Worm (Caenorhabditis elegans) whole organism, L3 larva: ENCODE measurements around the gene vps-50.

Experiments used
- ceh-82 ChIP-seq: fragments of 150-350 bp; optimal IDR thresholded peaks from 2 replicates; lab custom pipeline; 2014; ENCODE audit warnings: missing biosample characterization, missing genetic modification characterization
- egl-27 ChIP-seq: sonication (generic microtip); optimal IDR thresholded peaks from 4 replicates; lab custom pipeline; 2017; ENCODE audit warnings: missing biosample characterization, missing genetic modification reagents, missing genetic modification characterization
- elt-1 ChIP-seq: fragments of 150-350 bp; optimal IDR thresholded peaks from 2 replicates; lab custom pipeline; 2014; ENCODE audit warnings: missing biosample characterization, missing genetic modification characterization
- elt-3 ChIP-seq, 3 experiments: fragments of 150-350 bp in 1 of 3; sonication (generic microtip) in 2 of 3; optimal IDR thresholded peaks; 2 replicates in 2 of 3; 4 replicates in 1 of 3; lab custom pipeline; 2014 to 2017; ENCODE audit warnings: missing biosample characterization in 3 of 3, missing genetic modification characterization in 3 of 3
- fkh-10 ChIP-seq: sonication (generic microtip); optimal IDR thresholded peaks from 2 replicates; lab custom pipeline; 2017; ENCODE audit warnings: missing biosample characterization, missing genetic modification reagents, missing genetic modification characterization
- lin-39 ChIP-seq: fragments of 150-350 bp; optimal IDR thresholded peaks from 2 replicates; lab custom pipeline; 2018; ENCODE audit warnings: missing biosample characterization, missing genetic modification reagents, missing genetic modification characterization
- mdl-1 ChIP-seq: fragments of 150-350 bp; optimal IDR thresholded peaks from 2 replicates; lab custom pipeline; 2014; ENCODE audit warnings: missing biosample characterization, missing genetic modification characterization
- nhr-237 ChIP-seq: fragments of 150-350 bp; optimal IDR thresholded peaks from 2 replicates; lab custom pipeline; 2014; ENCODE audit warnings: missing biosample characterization, missing genetic modification characterization

DNA sequence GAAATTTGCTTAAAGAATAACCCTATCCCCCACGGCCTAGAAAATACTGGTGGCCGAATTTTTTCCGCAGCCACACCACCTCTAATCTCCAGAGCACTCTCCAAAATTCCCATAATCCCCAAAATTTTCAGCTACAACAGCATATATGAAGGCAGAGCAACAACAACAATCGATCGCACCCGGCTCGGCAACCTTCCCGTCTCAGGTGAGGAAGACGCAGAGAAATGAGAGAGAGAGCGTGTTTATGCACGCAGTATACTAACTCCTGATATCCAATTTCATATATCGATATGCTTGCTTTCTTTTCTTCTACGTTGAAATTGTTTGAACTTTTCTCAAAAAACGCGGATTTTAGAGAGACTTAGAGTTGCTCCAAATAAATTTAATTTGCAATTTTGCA, 37.3 kb downstream of the vps-50 start:
- TF ChIP-seq fkh-10 (GFP tag; lab: Kevin White, UChicago) (no peak), nhr-237 (tag; lab: Kevin White, UChicago) (no peak), ceh-82 (tag; lab: Kevin White, UChicago) (no peak), mdl-1 (tag; lab: Kevin White, UChicago) (no peak), egl-27 (tag; lab: Kevin White, UChicago) (no peak), elt-1 (tag; lab: Kevin White, UChicago) (no peak), lin-39 (no peak), elt-3 (tag; optimal IDR thresholded peaks at IDR 0.05; lab: Kevin White, UChicago) (no peak)
